Worm (Caenorhabditis elegans) whole organism, early embryonic: ENCODE results near the gene noah-2.

Experiments
- ama-1 ChIP-seq: fragments of 150-350 bp; optimal IDR thresholded peaks from 2 replicates; lab custom pipeline; 2014
- ets-7 ChIP-seq: sonication (generic microtip); optimal IDR thresholded peaks from 2 replicates; lab custom pipeline; 2016; ENCODE audit warnings: missing genotype, missing genetic modification characterization, missing compliant biosample characterization
- hmg-4 ChIP-seq: fragments of 200-800 bp; sonication (Bioruptor generic); optimal IDR thresholded peaks from 2 replicates; lab custom pipeline; 2018; ENCODE audit warnings: mild to moderate bottlenecking, missing genetic modification characterization, missing compliant biosample characterization
- hnd-1 ChIP-seq: sonication (generic microtip); optimal IDR thresholded peaks from 2 replicates; lab custom pipeline; 2016; ENCODE audit warnings: missing genetic modification characterization, missing compliant biosample characterization

- TF ChIP-seq hmg-4 (GFP tag; lab: Kevin White, UChicago) = no peak
- TF ChIP-seq ets-7 = no peak
- no peak for TF ChIP-seq ama-1 (lab: Kevin White, UChicago)
- no peak for TF ChIP-seq hnd-1 (tag; lab: Kevin White, UChicago)
Observed at ce11 chrIV:14137063-14137462, 46.0 kb downstream of the noah-2 start, which contains the start of gene srz-31.
